Fruit fly (Drosophila melanogaster): ENCODE measurements around the gene Hsc70-4.

The Hsc70-4 gene

dm6 chr3R:15292241-15293004 is 49.9 kb downstream of the Hsc70-4 start (continued):
- TF ChIP-seq shn (GFP tag; optimal IDR thresholded peaks at IDR 0.05), result no peak
- no peak for TF ChIP-seq Fer1 (GFP tag; optimal IDR thresholded peaks at IDR 0.05)
- peak; percentile 95 for TF ChIP-seq grau (tag; optimal IDR thresholded peaks at IDR 0.05)
- TF ChIP-seq CG16863 (GFP tag; optimal IDR thresholded peaks at IDR 0.05), result no peak
- no peak for TF ChIP-seq lov (optimal IDR thresholded peaks at IDR 0.05)
- TF ChIP-seq lov (GFP tag; IDR thresholded peaks at IDR 0.05), result no peak
- TF ChIP-seq CG8944 (GFP tag; optimal IDR thresholded peaks at IDR 0.05), result no peak
- TF ChIP-seq pum (GFP tag; optimal IDR thresholded peaks at IDR 0.05), result peak; percentile 33
- TF ChIP-seq Dfd (GFP tag; optimal IDR thresholded peaks at IDR 0.05), result peak in 1 of 2 experiments; percentile 82
- no peak for TF ChIP-seq CTCF (GFP tag; optimal IDR thresholded peaks at IDR 0.05)
- peak; percentile 17 for TF ChIP-seq repo (GFP tag; optimal IDR thresholded peaks at IDR 0.05)
- TF ChIP-seq CG15514 (GFP tag; optimal IDR thresholded peaks at IDR 0.05), result peak; percentile 41
- TF ChIP-seq Side (GFP tag; optimal IDR thresholded peaks at IDR 0.05), result no peak
- no peak for TF ChIP-seq CG17802 (tag; optimal IDR thresholded peaks at IDR 0.05)
- TF ChIP-seq tap (tag; optimal IDR thresholded peaks at IDR 0.05), result no peak
- TF ChIP-seq zfh2 (GFP tag; optimal IDR thresholded peaks at IDR 0.05), result peak; percentile 6
- TF ChIP-seq sug (tag; optimal IDR thresholded peaks at IDR 0.05), result peak; percentile 48
- peak; percentile 19 for TF ChIP-seq Myb (GFP tag; optimal IDR thresholded peaks at IDR 0.05)
- TF ChIP-seq az2 (GFP tag; optimal IDR thresholded peaks at IDR 0.05), result no peak
- no peak for TF ChIP-seq MBD-R2 (GFP tag; IDR thresholded peaks at IDR 0.05)
- no peak for TF ChIP-seq CG11560 (tag; IDR thresholded peaks at IDR 0.05)
- TF ChIP-seq exex (tag; optimal IDR thresholded peaks at IDR 0.05), result no peak
- TF ChIP-seq Fer3 (tag; optimal IDR thresholded peaks at IDR 0.05), result peak; percentile 25
- TF ChIP-seq cg (GFP tag; optimal IDR thresholded peaks at IDR 0.05), result peak; percentile 61
- TF ChIP-seq dmrt99B (tag; optimal IDR thresholded peaks at IDR 0.05), result peak; percentile 30
- peak; percentile 32 for TF ChIP-seq CG11504 (tag; optimal IDR thresholded peaks at IDR 0.05)
- peak; percentile 17 to 39 for TF ChIP-seq dpn (GFP tag; optimal IDR thresholded peaks at IDR 0.05)
- no peak for TF ChIP-seq CG12391 (tag; optimal IDR thresholded peaks at IDR 0.05)
- no peak for TF ChIP-seq CG7745 (tag; optimal IDR thresholded peaks at IDR 0.05)
- peak; percentile 8 for TF ChIP-seq CG10209 (GFP tag; optimal IDR thresholded peaks at IDR 0.05)
- no peak for TF ChIP-seq HmgZ (tag; optimal IDR thresholded peaks at IDR 0.05)
- no peak for TF ChIP-seq B-H1 (GFP tag; IDR thresholded peaks at IDR 0.05)
- TF ChIP-seq CG16813 (GFP tag; IDR thresholded peaks at IDR 0.05; ENCODE audit: partially characterized antibody), result no peak
- TF ChIP-seq CG15696 (tag; optimal IDR thresholded peaks at IDR 0.05), result peak; percentile 7
- TF ChIP-seq CG30403 (GFP tag; optimal IDR thresholded peaks at IDR 0.05), result peak; percentile 1
- peak; percentile 48 for TF ChIP-seq Atf-2 (GFP tag; optimal IDR thresholded peaks at IDR 0.05)

- TF ChIP-seq hth (optimal IDR thresholded peaks at IDR 0.05) (no peak), CG17829 (tag; optimal IDR thresholded peaks at IDR 0.05) (no peak), CG14860 (GFP tag; IDR thresholded peaks at IDR 0.05; ENCODE audit: partially characterized antibody) (no peak), CTCF (GFP tag; optimal IDR thresholded peaks at IDR 0.05) (no peak), ase (GFP tag; IDR thresholded peaks at IDR 0.05) (no peak), Hand (GFP tag; optimal IDR thresholded peaks at IDR 0.05) (no peak), ham (GFP tag; IDR thresholded peaks at IDR 0.05) (no peak), repo (GFP tag; optimal IDR thresholded peaks at IDR 0.05) (no peak), chif (GFP tag; optimal IDR thresholded peaks at IDR 0.05) (peak in 1 of 2 experiments; percentile 28), CG32767 (GFP tag; IDR thresholded peaks at IDR 0.05) (no peak), nau (GFP tag; optimal IDR thresholded peaks at IDR 0.05) (no peak), CG4854 (GFP tag; optimal IDR thresholded peaks at IDR 0.05) (no peak), CG17186 (GFP tag; optimal IDR thresholded peaks at IDR 0.05) (no peak), wdn (GFP tag; IDR thresholded peaks at IDR 0.05) (no peak), corto (GFP tag; optimal IDR thresholded peaks at IDR 0.05) (peak; percentile 4), p53 (GFP tag; optimal IDR thresholded peaks at IDR 0.05) (no peak)
These were observed 50.8 kb downstream of the Hsc70-4 start for dm6 chr3R:15293005-15293877.
